Fruit fly (Drosophila melanogaster): Measurements from ENCODE around the gene Ama.

Ama gene

DNA sequence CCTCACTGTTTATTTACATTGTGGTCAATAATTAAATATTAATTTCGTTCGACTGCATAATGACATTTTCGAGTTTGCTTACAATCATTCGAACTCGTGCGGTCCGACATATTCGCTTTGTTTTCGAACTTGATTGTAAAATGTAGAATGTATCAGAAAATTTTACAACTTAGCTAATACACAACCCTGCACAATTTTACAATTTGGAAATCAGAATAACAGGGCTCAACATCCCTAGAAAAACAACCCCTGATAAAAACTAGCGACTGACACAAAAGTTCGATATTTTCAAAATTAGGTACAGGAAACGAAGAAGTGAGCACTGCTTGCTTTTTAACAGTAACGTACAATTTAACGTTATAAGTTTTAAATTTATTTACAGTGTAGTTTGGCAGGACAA lies 44.3 kb downstream of the Ama start:
- TF ChIP-seq Bgb (GFP tag; IDR thresholded peaks at IDR 0.05; ENCODE audit: partially characterized antibody) (peak; percentile 68; the same call in 1 of the 2 replicates), CG18262 (tag; optimal IDR thresholded peaks at IDR 0.05) (no peak), sob (GFP tag; IDR thresholded peaks at IDR 0.05) (0 out of 2 replicates have a peak, but pooled peaks have one; percentile 6), trem (tag; optimal IDR thresholded peaks at IDR 0.05) (peak; percentile 25), CG18619 (GFP tag; optimal IDR thresholded peaks at IDR 0.05) (no peak), CG5180 (GFP tag; optimal IDR thresholded peaks at IDR 0.05) (peak; percentile 66), zen (tag; optimal IDR thresholded peaks at IDR 0.05) (peak; percentile 65), CG16813 (GFP tag; IDR thresholded peaks at IDR 0.05; ENCODE audit: partially characterized antibody) (peak; percentile 60), Jarid2 (GFP tag; optimal IDR thresholded peaks at IDR 0.05) (peak; percentile 36), twi (tag; optimal IDR thresholded peaks at IDR 0.05) (no peak), CG17829 (tag; optimal IDR thresholded peaks at IDR 0.05) (peak; percentile 39), Lhr (GFP tag; optimal IDR thresholded peaks at IDR 0.05) (peak; percentile 65), danr (GFP tag; IDR thresholded peaks at IDR 0.05) (no peak), CG12236 (GFP tag; optimal IDR thresholded peaks at IDR 0.05) (no peak), CTCF (GFP tag; optimal IDR thresholded peaks at IDR 0.05) (peak; percentile 78), ci (GFP tag; IDR thresholded peaks at IDR 0.05) (peak; percentile 47; the same call in 1 of the 3 replicates), zf30C (GFP tag; optimal IDR thresholded peaks at IDR 0.05) (peak; percentile 60), CG1529 (GFP tag; optimal IDR thresholded peaks at IDR 0.05) (no peak), amos (GFP tag; IDR thresholded peaks at IDR 0.05; ENCODE audit: partially characterized antibody) (peak; percentile 71), CG6683 (GFP tag; optimal IDR thresholded peaks at IDR 0.05) (no peak), chif (GFP tag; optimal IDR thresholded peaks at IDR 0.05) (peak in 1 of 2 experiments; percentile 19), chinmo (GFP tag; IDR thresholded peaks at IDR 0.05; ENCODE audit: partially characterized antibody) (peak; percentile 61; the same call in 2 of the 4 replicates), CG10654 (GFP tag; optimal IDR thresholded peaks at IDR 0.05) (no peak), rib (GFP tag; IDR thresholded peaks at IDR 0.05) (no peak), CG2712 (tag; optimal IDR thresholded peaks at IDR 0.05) (no peak), Dfd (GFP tag; optimal IDR thresholded peaks at IDR 0.05) (peak in 1 of 2 experiments; percentile 21), her (GFP tag; optimal IDR thresholded peaks at IDR 0.05) (no peak), knrl (GFP tag; IDR thresholded peaks at IDR 0.05; ENCODE audit: partially characterized antibody) (peak; percentile 49; the same call in 1 of the 3 replicates), CG9215 (GFP tag; IDR thresholded peaks at IDR 0.05) (no peak), Ets65A (GFP tag) (peak; percentile 92), Myb (GFP tag; optimal IDR thresholded peaks at IDR 0.05) (peak; percentile 75), CrebB (tag; optimal IDR thresholded peaks at IDR 0.05) (no peak), dmrt99B (tag; optimal IDR thresholded peaks at IDR 0.05) (no peak), CG1602 (GFP tag; optimal IDR thresholded peaks at IDR 0.05) (no peak), stwl (tag; optimal IDR thresholded peaks at IDR 0.05) (peak; percentile 92), sens (GFP tag) (peak; percentile 75), pita (GFP tag; optimal IDR thresholded peaks at IDR 0.05) (peak; percentile 83), hkb (optimal IDR thresholded peaks at IDR 0.05) (peak; percentile 22), hkb (GFP tag; IDR thresholded peaks at IDR 0.05) (no peak), seq (GFP tag; IDR thresholded peaks at IDR 0.05) (peak; percentile 43), Sry-δ (GFP tag; optimal IDR thresholded peaks at IDR 0.05) (peak; percentile 34), Ets97D (GFP tag; optimal IDR thresholded peaks at IDR 0.05) (peak; percentile 44), CG31365 (tag; optimal IDR thresholded peaks at IDR 0.05) (peak; percentile 96), Eip74EF (GFP tag; optimal IDR thresholded peaks at IDR 0.05) (no peak), pnt (GFP tag; optimal IDR thresholded peaks at IDR 0.05) (no peak), CG2199 (GFP tag; IDR thresholded peaks at IDR 0.05) (peak; percentile 88; the same call in 2 of the 3 replicates), insv (GFP tag; optimal IDR thresholded peaks at IDR 0.05) (peak in 1 of 2 experiments; percentile 53), Ssrp (tag; optimal IDR thresholded peaks at IDR 0.05) (no peak), CG33213 (GFP tag; optimal IDR thresholded peaks at IDR 0.05) (peak; percentile 6), CG13287 (GFP tag; IDR thresholded peaks at IDR 0.05; ENCODE audit: partially characterized antibody) (peak; percentile 38), ash1 (GFP tag; optimal IDR thresholded peaks at IDR 0.05) (no peak)

All from whole organism, embryonic.